Fruit fly (Drosophila melanogaster) whole organism, embryonic: ENCODE measurements around the gene dsx-c73A.

Experiments used
- Atf6 ChIP-seq: fragments of 200-800 bp; sonication (Bioruptor generic); IDR thresholded peaks from 2 replicates; pipeline ENCODE4 v1.3.6; 2022; ENCODE audit warnings: missing biosample characterization, missing genetic modification characterization
- Awh ChIP-seq: fragments of 200-800 bp; sonication (Bioruptor generic); IDR thresholded peaks from 2 replicates; pipeline ENCODE4, ENCODE4 v1.3.6; 2022; ENCODE audit warnings: missing biosample characterization, missing genetic modification characterization
- BEAF-32 ChIP-seq: fragments of 200-800 bp; sonication (Bioruptor generic); optimal IDR thresholded peaks from 3 replicates; lab custom pipeline; 2017; ENCODE audit warnings: missing biosample characterization, missing genetic modification characterization, mild to moderate bottlenecking, moderate library complexity, missing genetic modification reagents
- CG10209 ChIP-seq: fragments of 200-800 bp; sonication (Bioruptor generic); optimal IDR thresholded peaks from 3 replicates; lab custom pipeline; 2017; ENCODE audit warnings: missing biosample characterization, mild to moderate bottlenecking, missing genetic modification characterization, missing genetic modification reagents
- CG10366 ChIP-seq: fragments of 200-800 bp; sonication (Bioruptor generic); IDR thresholded peaks from 2 replicates; pipeline ENCODE4 v1.3.6; 2022; ENCODE audit warnings: missing biosample characterization, missing genetic modification characterization
- CG12071 ChIP-seq: fragments of 200-800 bp; sonication (Bioruptor generic); optimal IDR thresholded peaks from 3 replicates; lab custom pipeline; 2018; ENCODE audit warnings: missing biosample characterization, mild to moderate bottlenecking, missing genetic modification characterization
- CG1233 ChIP-seq: fragments of 200-800 bp; sonication (Bioruptor generic); optimal IDR thresholded peaks from 4 replicates; lab custom pipeline; 2018; ENCODE audit warnings: missing biosample characterization, mild to moderate bottlenecking, missing genetic modification characterization
- CG13123 ChIP-seq: fragments of 200-800 bp; sonication (Bioruptor generic); optimal IDR thresholded peaks from 2 replicates; lab custom pipeline; 2016; ENCODE audit warnings: missing biosample characterization, missing genetic modification characterization
- CG13287 ChIP-seq: fragments of 200-800 bp; sonication (Bioruptor generic); IDR thresholded peaks from 2 replicates; pipeline ENCODE4 v1.3.6; 2022; ENCODE audit warnings: missing biosample characterization, missing genetic modification characterization; ENCODE audit not compliant: partially characterized antibody
- CG14965 ChIP-seq: fragments of 200-800 bp; sonication (Bioruptor generic); optimal IDR thresholded peaks from 2 replicates; lab custom pipeline; 2016; ENCODE audit warnings: missing biosample characterization, missing genetic modification characterization, borderline replicate concordance
- CG15073 ChIP-seq: fragments of 200-800 bp; sonication (Bioruptor generic); optimal IDR thresholded peaks from 2 replicates; lab custom pipeline; 2016; ENCODE audit warnings: missing biosample characterization, missing genetic modification characterization
- CG15269 ChIP-seq: fragments of 200-800 bp; sonication (Bioruptor generic); optimal IDR thresholded peaks from 2 replicates; lab custom pipeline; 2018; ENCODE audit warnings: missing biosample characterization, mild to moderate bottlenecking, missing genetic modification characterization, moderate library complexity
- CG16863 ChIP-seq: fragments of 200-800 bp; sonication (Bioruptor generic); optimal IDR thresholded peaks from 3 replicates; lab custom pipeline; 2016; ENCODE audit warnings: missing biosample characterization, missing genetic modification characterization
- CG17612 ChIP-seq: fragments of 200-800 bp; sonication (Bioruptor generic); IDR thresholded peaks from 2 replicates; pipeline ENCODE4 v1.3.6; 2022; ENCODE audit warnings: missing biosample characterization, missing genetic modification characterization
- CG33557 ChIP-seq: fragments of 200-800 bp; sonication (Bioruptor generic); optimal IDR thresholded peaks from 2 replicates; lab custom pipeline; 2019; ENCODE audit warnings: missing biosample characterization, mild to moderate bottlenecking, missing genetic modification characterization, moderate library complexity
- CG3407 ChIP-seq: fragments of 200-800 bp; sonication (Bioruptor generic); optimal IDR thresholded peaks from 2 replicates; lab custom pipeline; 2018; ENCODE audit warnings: missing biosample characterization, mild to moderate bottlenecking, missing genetic modification characterization
- CG34422 ChIP-seq: fragments of 200-800 bp; sonication (Bioruptor generic); IDR thresholded peaks from 3 replicates; pipeline ENCODE4 v1.3.6; 2022; ENCODE audit warnings: missing biosample characterization, missing genetic modification characterization
- CG4282 ChIP-seq: fragments of 200-800 bp; sonication (Bioruptor generic); optimal IDR thresholded peaks from 2 replicates; lab custom pipeline; 2016; ENCODE audit warnings: missing biosample characterization, missing genetic modification characterization
- CG5180 ChIP-seq: fragments of 200-800 bp; sonication (Bioruptor generic); optimal IDR thresholded peaks from 3 replicates; lab custom pipeline; 2017; ENCODE audit warnings: missing biosample characterization, missing genetic modification characterization, mild to moderate bottlenecking, moderate library complexity, missing genetic modification reagents
- CG6272 ChIP-seq: fragments of 200-800 bp; sonication (Bioruptor generic); IDR thresholded peaks from 2 replicates; pipeline ENCODE4 v1.3.6; 2022; ENCODE audit warnings: missing biosample characterization, missing genetic modification characterization
- CG7963 ChIP-seq: fragments of 200-800 bp; sonication (Bioruptor generic); IDR thresholded peaks from 3 replicates; pipeline ENCODE4 v1.3.6; 2022; ENCODE audit warnings: missing biosample characterization, missing genetic modification characterization; ENCODE audit not compliant: partially characterized antibody
- CG8765 ChIP-seq: fragments of 200-800 bp; sonication (Bioruptor generic); IDR thresholded peaks from 2 replicates; pipeline ENCODE4 v1.3.6; 2022; ENCODE audit warnings: missing biosample characterization, missing genetic modification characterization
- CG8944 ChIP-seq: fragments of 200-800 bp; sonication (Bioruptor generic); optimal IDR thresholded peaks from 3 replicates; lab custom pipeline; 2016; ENCODE audit warnings: missing biosample characterization, missing genetic modification characterization
- CHES-1-like ChIP-seq: fragments of 200-800 bp; sonication (Bioruptor generic); optimal IDR thresholded peaks from 2 replicates; lab custom pipeline; 2016; ENCODE audit warnings: missing biosample characterization, missing genetic modification characterization
- D19A ChIP-seq: fragments of 200-800 bp; optimal IDR thresholded peaks from 3 replicates; lab custom pipeline; 2019; ENCODE audit warnings: missing biosample characterization, mild to moderate bottlenecking, missing genetic modification characterization, moderate library complexity
- Doc2 ChIP-seq: fragments of 200-800 bp; sonication (Bioruptor generic); IDR thresholded peaks from 2 replicates; pipeline ENCODE4 v1.3.6; 2022; ENCODE audit warnings: missing biosample characterization, missing genetic modification characterization
- Ets97D ChIP-seq: fragments of 200-800 bp; sonication (Bioruptor generic); optimal IDR thresholded peaks from 3 replicates; lab custom pipeline; 2016; ENCODE audit warnings: missing biosample characterization, missing genetic modification characterization
- Fer2 ChIP-seq: fragments of 200-800 bp; sonication (Bioruptor generic); optimal IDR thresholded peaks from 2 replicates; lab custom pipeline; 2018; ENCODE audit warnings: missing biosample characterization, mild to moderate bottlenecking, missing genetic modification characterization, moderate library complexity
- Hand ChIP-seq: fragments of 200-800 bp; sonication (Bioruptor generic); optimal IDR thresholded peaks from 2 replicates; lab custom pipeline; 2017; ENCODE audit warnings: mild to moderate bottlenecking, missing biosample characterization, missing genetic modification reagents, missing genetic modification characterization
- Hmr ChIP-seq: fragments of 200-800 bp; sonication (Bioruptor generic); optimal IDR thresholded peaks from 3 replicates; lab custom pipeline; 2017; ENCODE audit warnings: mild to moderate bottlenecking, missing biosample characterization, missing genetic modification reagents, missing genetic modification characterization
- Lhr ChIP-seq: fragments of 200-800 bp; sonication (Bioruptor generic); optimal IDR thresholded peaks from 3 replicates; lab custom pipeline; 2017; ENCODE audit warnings: mild to moderate bottlenecking, missing biosample characterization, missing genetic modification reagents, missing genetic modification characterization
- NK7.1 ChIP-seq: fragments of 200-800 bp; sonication (Bioruptor generic); optimal IDR thresholded peaks from 3 replicates; lab custom pipeline; 2016; ENCODE audit warnings: missing biosample characterization, missing genetic modification characterization
- Ptx1 ChIP-seq: fragments of 200-800 bp; sonication (Bioruptor generic); IDR thresholded peaks from 2 replicates; pipeline ENCODE4 v1.3.6; 2022; ENCODE audit warnings: missing biosample characterization, missing genetic modification characterization
- Rx ChIP-seq: fragments of 200-800 bp; sonication (Bioruptor generic); IDR thresholded peaks from 2 replicates; pipeline ENCODE4 v1.3.6; 2022; ENCODE audit warnings: missing biosample characterization, missing genetic modification characterization
- TFAM ChIP-seq: fragments of 200-800 bp; sonication (Bioruptor generic); optimal IDR thresholded peaks from 2 replicates; lab custom pipeline; 2017; ENCODE audit warnings: missing biosample characterization, missing genetic modification characterization, inconsistent platforms
- ap ChIP-seq: fragments of 200-800 bp; sonication (Bioruptor generic); IDR thresholded peaks from 2 replicates; pipeline ENCODE4 v1.3.6; 2022; ENCODE audit warnings: missing biosample characterization, missing genetic modification characterization
- ase ChIP-seq: fragments of 200-800 bp; sonication (Bioruptor generic); IDR thresholded peaks from 3 replicates; pipeline ENCODE4 v1.3.6; 2022; ENCODE audit warnings: missing biosample characterization, missing genetic modification characterization
- ash1 ChIP-seq: fragments of 200-800 bp; sonication (Bioruptor generic); optimal IDR thresholded peaks from 2 replicates; lab custom pipeline; 2018; ENCODE audit warnings: missing biosample characterization, mild to moderate bottlenecking, missing genetic modification characterization
- ci ChIP-seq: fragments of 200-800 bp; sonication (Bioruptor generic); IDR thresholded peaks from 3 replicates; pipeline ENCODE4 v1.3.6; 2022; ENCODE audit warnings: missing biosample characterization, missing genetic modification characterization
- disco-r ChIP-seq: fragments of 200-800 bp; sonication (Bioruptor generic); optimal IDR thresholded peaks from 2 replicates; lab custom pipeline; 2016; ENCODE audit warnings: missing biosample characterization, missing genetic modification characterization
- fd64A ChIP-seq: fragments of 200-800 bp; sonication (Bioruptor generic); optimal IDR thresholded peaks from 3 replicates; lab custom pipeline; 2018; ENCODE audit warnings: missing biosample characterization, mild to moderate bottlenecking, missing genetic modification characterization
- ken ChIP-seq: fragments of 200-800 bp; sonication (Bioruptor generic); IDR thresholded peaks from 3 replicates; pipeline ENCODE4 v1.3.6; 2022; ENCODE audit warnings: missing biosample characterization, missing genetic modification characterization
- lbe ChIP-seq: fragments of 200-800 bp; sonication (Bioruptor generic); optimal IDR thresholded peaks from 2 replicates; lab custom pipeline; 2016; ENCODE audit warnings: missing biosample characterization, mild to moderate bottlenecking, missing genetic modification characterization
- otp ChIP-seq: fragments of 200-800 bp; sonication (Bioruptor generic); IDR thresholded peaks from 3 replicates; pipeline ENCODE4, ENCODE4 v1.3.6; 2022; ENCODE audit warnings: missing biosample characterization, missing genetic modification characterization
- ro ChIP-seq: fragments of 200-800 bp; sonication (Bioruptor generic); IDR thresholded peaks from 2 replicates; pipeline ENCODE4 v1.3.6; 2022; ENCODE audit warnings: missing biosample characterization, missing genetic modification characterization
- salm ChIP-seq: fragments of 200-800 bp; sonication (Bioruptor generic); optimal IDR thresholded peaks from 2 replicates; lab custom pipeline; 2018; ENCODE audit warnings: missing biosample characterization, mild to moderate bottlenecking, missing genetic modification characterization
- sens ChIP-seq: fragments of 200-800 bp; sonication (Bioruptor generic); peaks from one replicate; lab custom pipeline; 2016; ENCODE audit warnings: missing biosample characterization, missing genetic modification characterization
- sisA ChIP-seq: fragments of 200-800 bp; sonication (Bioruptor generic); IDR thresholded peaks from 2 replicates; pipeline ENCODE4 v1.3.6; 2022; ENCODE audit warnings: missing biosample characterization, missing genetic modification characterization
- tgo ChIP-seq: fragments of 200-800 bp; sonication (Bioruptor generic); IDR thresholded peaks from 3 replicates; pipeline ENCODE4 v1.3.6; 2022; ENCODE audit warnings: missing biosample characterization, missing genetic modification characterization
- unc-4 ChIP-seq: fragments of 200-800 bp; sonication (Bioruptor generic); IDR thresholded peaks from 2 replicates; pipeline ENCODE4 v1.3.6; 2022; ENCODE audit warnings: missing biosample characterization, missing genetic modification characterization; ENCODE audit not compliant: partially characterized antibody
- zfh1 ChIP-seq: fragments of 200-800 bp; sonication (Bioruptor generic); IDR thresholded peaks from 3 replicates; pipeline ENCODE4 v1.3.6; 2022; ENCODE audit warnings: missing biosample characterization, missing genetic modification characterization

dsx-c73A gene

DNA sequence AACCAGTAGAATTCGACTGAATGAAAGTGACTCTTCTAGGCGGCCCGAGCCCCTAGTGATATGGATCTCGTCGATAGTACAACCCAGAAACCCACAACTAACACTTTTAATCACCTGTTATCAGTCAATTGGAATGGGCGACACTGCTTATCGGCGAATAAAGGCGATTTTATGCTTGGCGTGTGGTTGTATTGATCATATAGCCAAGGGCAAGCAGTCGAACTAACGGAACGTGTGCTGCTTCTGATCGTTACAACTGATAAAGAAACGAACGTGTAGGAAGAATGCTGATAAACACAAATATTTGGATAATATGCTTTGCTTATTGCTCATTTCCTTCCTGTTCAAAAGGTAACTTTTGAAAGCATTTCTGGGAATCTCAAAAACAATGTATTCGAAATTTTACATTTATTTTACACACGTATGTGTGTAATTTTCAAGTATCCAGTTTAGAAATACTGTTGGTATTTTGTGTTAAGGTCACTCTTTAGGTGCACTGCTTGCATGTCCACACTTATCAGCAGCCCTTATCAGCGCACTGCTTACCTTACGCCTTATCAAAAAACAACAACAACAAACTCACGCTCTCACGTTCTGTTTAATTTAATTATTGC, 70.5 kb downstream of the dsx-c73A start, which contains the start of gene Agpat4 (continued):
- TF ChIP-seq ken (GFP tag; lab: Robert Waterston, UW) = no peak
- TF ChIP-seq CHES-1-like (GFP tag; lab: Kevin White, UChicago) = peak; percentile 4
- no peak for TF ChIP-seq CG6272 (GFP tag; lab: Robert Waterston, UW)
- no peak for TF ChIP-seq tgo (GFP tag; lab: Robert Waterston, UW)
- no peak for TF ChIP-seq ase (GFP tag; lab: Robert Waterston, UW)
- no peak for TF ChIP-seq NK7.1 (GFP tag; lab: Kevin White, UChicago)
- TF ChIP-seq disco-r (GFP tag; lab: Kevin White, UChicago) = no peak
- TF ChIP-seq CG8765 (GFP tag; lab: Robert Waterston, UW) = no peak
- no peak for TF ChIP-seq Hand (GFP tag; lab: Kevin White, UChicago)
- no peak for TF ChIP-seq CG15269 (tag; lab: Kevin White, UChicago)
- no peak for TF ChIP-seq salm (tag; lab: Kevin White, UChicago)
- TF ChIP-seq CG17612 (GFP tag; lab: Robert Waterston, UW) = no peak
- TF ChIP-seq Lhr = peak; percentile 82
- no peak for TF ChIP-seq Fer2 (tag; lab: Kevin White, UChicago)
- TF ChIP-seq CG33557 (GFP tag; lab: Kevin White, UChicago) = no peak
- TF ChIP-seq CG13287 (GFP tag; lab: Robert Waterston, UW) = no peak; the same call in none of the 2 replicates
- TF ChIP-seq D19A (tag; lab: Kevin White, UChicago) = no peak
- TF ChIP-seq Atf6 = 0 out of 2 replicates have a peak, but pooled peaks have one; percentile 6
- no peak for TF ChIP-seq CG8944 (GFP tag; lab: Kevin White, UChicago)
- TF ChIP-seq CG12071 (GFP tag; lab: Kevin White, UChicago) = no peak
- TF ChIP-seq BEAF-32 = peak; percentile 29
- no peak for TF ChIP-seq TFAM (GFP tag; lab: Kevin White, UChicago)
- TF ChIP-seq CG5180 (GFP tag; lab: Kevin White, UChicago) = peak; percentile 66
- TF ChIP-seq ash1 (GFP tag; lab: Kevin White, UChicago) = no peak
- TF ChIP-seq Hmr = peak; percentile 34
- TF ChIP-seq zfh1 = no peak
- no peak for TF ChIP-seq CG10366 (GFP tag; lab: Robert Waterston, UW)
- no peak for TF ChIP-seq lbe
- TF ChIP-seq fd64A (GFP tag; lab: Kevin White, UChicago) = no peak
- TF ChIP-seq Ets97D (GFP tag; lab: Kevin White, UChicago) = peak; percentile 46
- no peak for TF ChIP-seq CG13123 (GFP tag; lab: Kevin White, UChicago)
- no peak for TF ChIP-seq unc-4 (GFP tag; lab: Robert Waterston, UW)
- TF ChIP-seq CG34422 (GFP tag; lab: Robert Waterston, UW) = peak; percentile 68; the same call in 1 of the 3 replicates
- TF ChIP-seq sisA (GFP tag; lab: Robert Waterston, UW) = no peak
- peak; percentile 60 for TF ChIP-seq sens (GFP tag; lab: Kevin White, UChicago)
- TF ChIP-seq CG10209 (GFP tag; lab: Kevin White, UChicago) = no peak
- no peak for TF ChIP-seq CG16863 (GFP tag; lab: Kevin White, UChicago)
- TF ChIP-seq Doc2 (GFP tag; lab: Robert Waterston, UW) = no peak
- TF ChIP-seq ro = no peak
- TF ChIP-seq CG3407 (GFP tag; lab: Kevin White, UChicago) = no peak
- TF ChIP-seq ap (GFP tag; lab: Robert Waterston, UW) = no peak
- TF ChIP-seq CG14965 (GFP tag; lab: Kevin White, UChicago) = no peak
- TF ChIP-seq CG1233 = no peak
- TF ChIP-seq Awh (GFP tag; lab: Robert Waterston, UW) = no peak
- no peak for TF ChIP-seq Ptx1 (GFP tag; lab: Robert Waterston, UW)
- TF ChIP-seq ci (GFP tag; lab: Robert Waterston, UW) = 0 out of 3 replicates have a peak, but pooled peaks have one; percentile 3
- TF ChIP-seq otp (GFP tag; lab: Robert Waterston, UW) = no peak
- no peak for TF ChIP-seq Rx (GFP tag; lab: Robert Waterston, UW)
- no peak for TF ChIP-seq CG15073 (GFP tag; lab: Kevin White, UChicago)
- TF ChIP-seq CG4282 (GFP tag; lab: Kevin White, UChicago) = no peak
- no peak for TF ChIP-seq CG7963 (GFP tag; lab: Robert Waterston, UW)
